Worm (Caenorhabditis elegans) whole organism, L4 larva: Measurements from ENCODE around the gene T19C3.2.

Source experiments
- F44E2.7 ChIP-seq: fragments of 200-800 bp; sonication (Bioruptor generic); IDR thresholded peaks from 2 replicates; pipeline ENCODE4 v2.1.2; 2022; ENCODE audit warnings: missing genetic modification characterization, missing compliant biosample characterization
- T26A8.4 ChIP-seq: fragments of 200-800 bp; sonication (Bioruptor generic); IDR thresholded peaks from 2 replicates; pipeline ENCODE4 v1.3.6; 2022; ENCODE audit warnings: missing genetic modification characterization, missing compliant biosample characterization
- Y105C5A.15 ChIP-seq: fragments of 200-800 bp; sonication (Bioruptor generic); IDR thresholded peaks from 2 replicates; pipeline ENCODE4 v1.3.6; 2022; ENCODE audit warnings: missing genetic modification characterization, missing compliant biosample characterization
- Y75B8A.6 ChIP-seq: fragments of 200-800 bp; sonication (Bioruptor generic); IDR thresholded peaks from 2 replicates; pipeline ENCODE4 v1.3.6; 2022; ENCODE audit warnings: missing genetic modification reagents, missing genetic modification characterization, missing compliant biosample characterization
- aha-1 ChIP-seq: fragments of 150-350 bp; peaks from one replicate; lab custom pipeline; 2014; ENCODE audit warnings: missing biosample characterization, missing genetic modification characterization
- arid-1 ChIP-seq: fragments of 200-800 bp; sonication (Bioruptor generic); conservative IDR thresholded peaks from 2 replicates; pipeline ENCODE4 v1.3.6; 2022; ENCODE audit warnings: missing genetic modification reagents, missing genetic modification characterization, missing compliant biosample characterization
- ceh-20 ChIP-seq: fragments of 200-800 bp; sonication (Bioruptor generic); IDR thresholded peaks from 2 replicates; pipeline ENCODE4 v1.3.6; 2022; ENCODE audit warnings: missing genetic modification reagents, missing genetic modification characterization, missing compliant biosample characterization
- ceh-28 ChIP-seq: fragments of 150-350 bp; optimal IDR thresholded peaks from 2 replicates; lab custom pipeline; 2014; ENCODE audit warnings: missing biosample characterization, missing genetic modification reagents, missing genetic modification characterization
- ctbp-1 ChIP-seq: fragments of 200-800 bp; sonication (Bioruptor generic); IDR thresholded peaks from 2 replicates; pipeline ENCODE4 v1.3.6; 2022; ENCODE audit warnings: missing genetic modification reagents, missing genetic modification characterization, missing compliant biosample characterization
- daf-16 ChIP-seq, 3 experiments: sonication (generic microtip); optimal IDR thresholded peaks; 2 replicates each; lab custom pipeline; 2016 to 2017; ENCODE audit warnings: missing genetic modification characterization in 3 of 3, missing genetic modification reagents in 3 of 3, mild to moderate bottlenecking in 2 of 3, missing compliant biosample characterization in 2 of 3, missing biosample characterization in 1 of 3, moderate library complexity in 1 of 3
- daf-19 ChIP-seq: fragments of 200-800 bp; sonication (Bioruptor generic); conservative IDR thresholded peaks from 2 replicates; pipeline ENCODE4 v1.3.6; 2022; ENCODE audit warnings: missing genetic modification characterization, missing compliant biosample characterization
- dmd-6 ChIP-seq: fragments of 200-800 bp; sonication (Bioruptor generic); IDR thresholded peaks from 2 replicates; pipeline ENCODE4 v1.3.6; 2022; ENCODE audit warnings: missing genetic modification reagents, missing genetic modification characterization, missing compliant biosample characterization
- dpl-1 ChIP-seq: fragments of 150-350 bp; optimal IDR thresholded peaks from 2 replicates; lab custom pipeline; 2014; ENCODE audit warnings: missing biosample characterization, missing genetic modification reagents, missing genetic modification characterization
- duxl-1 ChIP-seq: sonication (generic microtip); optimal IDR thresholded peaks from 2 replicates; lab custom pipeline; 2016; ENCODE audit warnings: mild to moderate bottlenecking, missing genetic modification characterization, moderate library complexity, missing compliant biosample characterization; ENCODE audit not compliant: poor library complexity
- dve-1 ChIP-seq: sonication (generic microtip); optimal IDR thresholded peaks from 2 replicates; lab custom pipeline; 2017; ENCODE audit warnings: antibody characterized with exemption, mild to moderate bottlenecking, missing genetic modification characterization, missing compliant biosample characterization; ENCODE audit not compliant: insufficient read depth
- egl-27 ChIP-seq: sonication (generic microtip); optimal IDR thresholded peaks from 3 replicates; lab custom pipeline; 2017; ENCODE audit warnings: missing biosample characterization, missing genetic modification reagents, missing genetic modification characterization
- egl-43 ChIP-seq: fragments of 200-800 bp; sonication (Bioruptor generic); IDR thresholded peaks from 2 replicates; pipeline ENCODE4 v1.3.6; 2022; ENCODE audit warnings: missing genetic modification reagents, missing genetic modification characterization, missing compliant biosample characterization
- gei-8 ChIP-seq: fragments of 200-800 bp; sonication (Bioruptor generic); optimal IDR thresholded peaks from 2 replicates; lab custom pipeline; 2018; ENCODE audit warnings: mild to moderate bottlenecking, missing genetic modification characterization, missing compliant biosample characterization
- hif-1 ChIP-seq, 2 experiments: sonication (generic microtip); optimal IDR thresholded peaks; 2 replicates each; lab custom pipeline; 2016 to 2017; ENCODE audit warnings: missing compliant biosample characterization in 2 of 2, missing genetic modification characterization in 2 of 2, missing genetic modification reagents in 2 of 2, missing genotype in 2 of 2, mild to moderate bottlenecking in 1 of 2
- hlh-11 ChIP-seq: fragments of 200-800 bp; sonication (Bioruptor generic); optimal IDR thresholded peaks from 2 replicates; lab custom pipeline; 2018; ENCODE audit warnings: mild to moderate bottlenecking, missing genetic modification characterization, missing compliant biosample characterization
- hlh-30 ChIP-seq: sonication (generic microtip); optimal IDR thresholded peaks from 2 replicates; lab custom pipeline; 2017; ENCODE audit warnings: antibody characterized with exemption, mild to moderate bottlenecking, missing genetic modification characterization, missing compliant biosample characterization; ENCODE audit not compliant: insufficient read depth
- hmg-1.1 ChIP-seq: fragments of 200-800 bp; sonication (Bioruptor generic); IDR thresholded peaks from 2 replicates; pipeline ENCODE4 v1.3.6; 2022; ENCODE audit warnings: missing genetic modification reagents, missing genetic modification characterization, missing compliant biosample characterization
- jun-1 ChIP-seq: fragments of 150-350 bp; optimal IDR thresholded peaks from 2 replicates; lab custom pipeline; 2014; ENCODE audit warnings: missing biosample characterization, missing genetic modification reagents, missing genetic modification characterization
- lin-1 ChIP-seq: fragments of 200-800 bp; sonication (Bioruptor generic); IDR thresholded peaks from 2 replicates; pipeline ENCODE4 v1.3.6; 2022; ENCODE audit warnings: missing genetic modification reagents, missing genetic modification characterization, missing compliant biosample characterization
- lin-13 ChIP-seq: fragments of 150-350 bp; optimal IDR thresholded peaks from 2 replicates; lab custom pipeline; 2014; ENCODE audit warnings: missing biosample characterization, missing genetic modification reagents, missing genetic modification characterization
- lin-38 ChIP-seq: fragments of 200-800 bp; sonication (Bioruptor generic); IDR thresholded peaks from 2 replicates; pipeline ENCODE4 v1.3.6; 2022; ENCODE audit warnings: missing genetic modification reagents, missing genetic modification characterization, missing compliant biosample characterization
- mep-1 ChIP-seq: fragments of 150-350 bp; sonication (generic microtip); optimal IDR thresholded peaks from 3 replicates; lab custom pipeline; 2014; ENCODE audit warnings: missing biosample characterization, missing genetic modification characterization
- mes-2 ChIP-seq: sonication (generic microtip); optimal IDR thresholded peaks from 2 replicates; lab custom pipeline; 2016; ENCODE audit warnings: missing genotype, mild to moderate bottlenecking, missing genetic modification characterization, missing compliant biosample characterization; ENCODE audit not compliant: poor library complexity, severe bottlenecking
- nhr-11 ChIP-seq: fragments of 150-350 bp; optimal IDR thresholded peaks from 2 replicates; lab custom pipeline; 2014; ENCODE audit warnings: missing biosample characterization, missing genetic modification characterization
- nhr-25 ChIP-seq: sonication (generic microtip); optimal IDR thresholded peaks from 2 replicates; lab custom pipeline; 2017; ENCODE audit warnings: missing genetic modification characterization, mild to moderate bottlenecking, missing compliant biosample characterization, antibody characterized with exemption, moderate library complexity, borderline replicate concordance; ENCODE audit not compliant: insufficient read depth
- nhr-42 ChIP-seq: fragments of 200-800 bp; sonication (Bioruptor generic); IDR thresholded peaks from 2 replicates; pipeline ENCODE4 v1.3.6; 2022; ENCODE audit warnings: missing genetic modification characterization, missing compliant biosample characterization
- nhr-76 ChIP-seq: fragments of 150-350 bp; optimal IDR thresholded peaks from 2 replicates; lab custom pipeline; 2014; ENCODE audit warnings: missing biosample characterization, missing genetic modification characterization
- nhr-77 ChIP-seq: fragments of 150-350 bp; optimal IDR thresholded peaks from 2 replicates; lab custom pipeline; 2014; ENCODE audit warnings: missing biosample characterization, missing genetic modification characterization
- pha-4 ChIP-seq, 2 experiments: fragments of 150-350 bp in 1 of 2; fragments of 200-800 bp in 1 of 2; sonication (Bioruptor generic) in 1 of 2; IDR thresholded peaks in 1 of 2; optimal IDR thresholded peaks in 1 of 2; 2 replicates each; pipeline versions ENCODE4 v1.3.6 to Lab custom; 2014 to 2022; ENCODE audit warnings: missing genetic modification characterization in 2 of 2, missing genetic modification reagents in 2 of 2, missing biosample characterization in 1 of 2, missing compliant biosample characterization in 1 of 2
- php-3 ChIP-seq: fragments of 200-800 bp; sonication (Bioruptor generic); IDR thresholded peaks from 2 replicates; pipeline ENCODE4 v1.3.6; 2022; ENCODE audit warnings: missing genetic modification reagents, missing genetic modification characterization, missing compliant biosample characterization
- set-16 ChIP-seq: fragments of 200-800 bp; sonication (Bioruptor generic); IDR thresholded peaks from 2 replicates; pipeline ENCODE4 v1.3.6; 2022; ENCODE audit warnings: missing genetic modification reagents, missing genetic modification characterization, missing compliant biosample characterization
- tra-1 ChIP-seq: fragments of 200-800 bp; sonication (Bioruptor generic); IDR thresholded peaks from 2 replicates; pipeline ENCODE4 v1.3.6; 2022; ENCODE audit warnings: missing genetic modification reagents, missing genetic modification characterization, missing compliant biosample characterization
- unc-62 ChIP-seq, 3 experiments: fragments of 150-350 bp in 1 of 3; sonication (generic microtip); optimal IDR thresholded peaks in 2 of 3; peaks in 1 of 3; 1 replicate in 1 of 3; 2 replicates in 2 of 3; lab custom pipeline; 2014 to 2017; ENCODE audit warnings: missing biosample characterization in 3 of 3, missing genetic modification characterization in 3 of 3, missing genetic modification reagents in 3 of 3, missing genotype in 1 of 3
- vab-7 ChIP-seq: fragments of 200-800 bp; sonication (Bioruptor generic); IDR thresholded peaks from 2 replicates; pipeline ENCODE4 v1.3.6; 2022; ENCODE audit warnings: missing genetic modification reagents, missing genetic modification characterization, missing compliant biosample characterization
- zfp-2 ChIP-seq: sonication (generic microtip); optimal IDR thresholded peaks from 2 replicates; lab custom pipeline; 2016; ENCODE audit warnings: mild to moderate bottlenecking, missing genetic modification characterization, missing compliant biosample characterization
- zip-11 ChIP-seq: fragments of 200-800 bp; sonication (Bioruptor generic); IDR thresholded peaks from 2 replicates; pipeline ENCODE4 v1.3.6; 2022; ENCODE audit warnings: missing genetic modification characterization, missing compliant biosample characterization

Gene T19C3.2

ce11 chrIII:623754-624153 is 6.4 kb upstream of the T19C3.2 start (continued):
- TF ChIP-seq ctbp-1: 0 out of 2 replicates have a peak, but pooled peaks have one; percentile 59
- no peak for TF ChIP-seq Y75B8A.6 (GFP tag; lab: Robert Waterston, UW)
- peak; percentile 66; the same call in 1 of the 2 replicates for TF ChIP-seq T26A8.4 (GFP tag; lab: Robert Waterston, UW)
- TF ChIP-seq dpl-1: peak; percentile 51
- no peak for TF ChIP-seq zip-11 (GFP tag; lab: Robert Waterston, UW)
- TF ChIP-seq tra-1: peak; percentile 77
- peak; percentile 65 for TF ChIP-seq lin-38 (GFP tag; lab: Robert Waterston, UW)
- peak; percentile 93 for TF ChIP-seq php-3 (GFP tag; lab: Robert Waterston, UW)
- TF ChIP-seq nhr-77 (tag; lab: Kevin White, UChicago): peak; percentile 97
- TF ChIP-seq ceh-20: peak; percentile 86
- no peak for TF ChIP-seq daf-19 (GFP tag; lab: Robert Waterston, UW)
- peak; percentile 73; the same call in 1 of the 2 replicates for TF ChIP-seq lin-1 (GFP tag; lab: Robert Waterston, UW)
- peak; percentile 87 for TF ChIP-seq nhr-11 (tag; lab: Kevin White, UChicago)
- peak; percentile 42 for TF ChIP-seq duxl-1
- TF ChIP-seq lin-13 (GFP tag; lab: Kevin White, UChicago): peak; percentile 73
- TF ChIP-seq nhr-76 (tag; lab: Kevin White, UChicago): no peak
- peak; percentile 98 for TF ChIP-seq hlh-30 (tag; lab: Kevin White, UChicago)
- TF ChIP-seq hif-1 (tag; optimal IDR thresholded peaks at IDR 0.05; lab: Kevin White, UChicago): peak in 1 of 2 experiments; percentile 81
- TF ChIP-seq zfp-2 (tag; lab: Kevin White, UChicago): no peak
- TF ChIP-seq hmg-1.1 (GFP tag; lab: Robert Waterston, UW): peak; percentile 91
- peak; percentile 99 for TF ChIP-seq hlh-11 (tag; lab: Kevin White, UChicago)
- peak; percentile 65; the same call in 1 of the 2 replicates for TF ChIP-seq set-16 (GFP tag; lab: Robert Waterston, UW)
- no peak for TF ChIP-seq F44E2.7 (GFP tag; lab: Robert Waterston, UW)
- TF ChIP-seq nhr-42 (GFP tag; lab: Robert Waterston, UW): no peak
- peak; percentile 36 for TF ChIP-seq nhr-25 (tag; lab: Kevin White, UChicago)
- peak; percentile 95 for TF ChIP-seq dmd-6 (GFP tag; lab: Robert Waterston, UW)
- TF ChIP-seq pha-4 (GFP tag; IDR thresholded peaks at IDR 0.05; lab: Robert Waterston, UW): peak; percentile 78
- TF ChIP-seq pha-4 (tag; optimal IDR thresholded peaks at IDR 0.05; lab: Kevin White, UChicago): no peak
- TF ChIP-seq arid-1: peak; percentile 49; the same call in 1 of the 2 replicates
- TF ChIP-seq egl-43 (GFP tag; lab: Robert Waterston, UW): peak; percentile 63; the same call in 1 of the 2 replicates
- peak; percentile 38 to 55 for TF ChIP-seq daf-16 (GFP tag; optimal IDR thresholded peaks at IDR 0.05; lab: Kevin White, UChicago)
- TF ChIP-seq daf-16 (tag; optimal IDR thresholded peaks at IDR 0.05; lab: Kevin White, UChicago): peak; percentile 95
- peak; percentile 58 for TF ChIP-seq jun-1 (tag; lab: Kevin White, UChicago)
- no peak for TF ChIP-seq Y105C5A.15 (GFP tag; lab: Robert Waterston, UW)
- no peak for TF ChIP-seq vab-7 (GFP tag; lab: Robert Waterston, UW)
- peak; percentile 99 for TF ChIP-seq dve-1 (tag; lab: Kevin White, UChicago)
- peak; percentile 26 for TF ChIP-seq egl-27 (tag; lab: Kevin White, UChicago)
- peak; percentile 94 for TF ChIP-seq mep-1 (tag; lab: Kevin White, UChicago)
- TF ChIP-seq aha-1 (tag; lab: Kevin White, UChicago): peak; percentile 99
- TF ChIP-seq gei-8 (GFP tag; lab: Kevin White, UChicago): peak; percentile 63
- TF ChIP-seq unc-62 (GFP tag; optimal IDR thresholded peaks at IDR 0.05 in 1 of 2; lab: Kevin White, UChicago): peak in 1 of 2 experiments; percentile 42
- TF ChIP-seq unc-62 (tag; optimal IDR thresholded peaks at IDR 0.05; lab: Kevin White, UChicago): no peak
- no peak for TF ChIP-seq ceh-28 (tag; lab: Kevin White, UChicago)
- TF ChIP-seq mes-2 (tag; lab: Kevin White, UChicago): peak; percentile 65
- TF ChIP-seq, all 104 proteins: peak for 47
